Fruit fly (Drosophila melanogaster) whole organism, adult: ENCODE results near the gene BBS5.

ENCODE experiments used
- CG14711 ChIP-seq: fragments of 200-800 bp; sonication (Bioruptor generic); optimal IDR thresholded peaks from 2 replicates; lab custom pipeline; 2018; ENCODE audit warnings: missing biosample characterization, mild to moderate bottlenecking, missing genetic modification characterization, moderate library complexity
- CG7101 ChIP-seq: fragments of 200-800 bp; sonication (Bioruptor generic); optimal IDR thresholded peaks from 2 replicates; lab custom pipeline; 2018; ENCODE audit warnings: missing biosample characterization, mild to moderate bottlenecking, missing genetic modification characterization, moderate library complexity
- Clk ChIP-seq: fragments of 200-800 bp; sonication (Bioruptor generic); optimal IDR thresholded peaks from 2 replicates; lab custom pipeline; 2017; ENCODE audit warnings: missing biosample characterization, missing genetic modification characterization
- Hr96 ChIP-seq: fragments of 200-800 bp; sonication (Bioruptor generic); optimal IDR thresholded peaks from 2 replicates; lab custom pipeline; 2016; ENCODE audit warnings: missing biosample characterization, missing genetic modification characterization
- bab1 ChIP-seq: fragments of 200-800 bp; sonication (Bioruptor generic); optimal IDR thresholded peaks from 3 replicates; lab custom pipeline; 2019; ENCODE audit warnings: missing biosample characterization, mild to moderate bottlenecking, missing genetic modification characterization, moderate library complexity
- pad ChIP-seq: fragments of 200-800 bp; sonication (Bioruptor generic); optimal IDR thresholded peaks from 3 replicates; lab custom pipeline; 2017; ENCODE audit warnings: missing biosample characterization, missing genetic modification characterization, mild to moderate bottlenecking, moderate library complexity, missing genetic modification reagents
- tj ChIP-seq: fragments of 200-800 bp; sonication (Bioruptor generic); optimal IDR thresholded peaks from 3 replicates; lab custom pipeline; 2017; ENCODE audit warnings: missing biosample characterization, mild to moderate bottlenecking, missing genetic modification characterization, moderate library complexity

Gene BBS5

DNA sequence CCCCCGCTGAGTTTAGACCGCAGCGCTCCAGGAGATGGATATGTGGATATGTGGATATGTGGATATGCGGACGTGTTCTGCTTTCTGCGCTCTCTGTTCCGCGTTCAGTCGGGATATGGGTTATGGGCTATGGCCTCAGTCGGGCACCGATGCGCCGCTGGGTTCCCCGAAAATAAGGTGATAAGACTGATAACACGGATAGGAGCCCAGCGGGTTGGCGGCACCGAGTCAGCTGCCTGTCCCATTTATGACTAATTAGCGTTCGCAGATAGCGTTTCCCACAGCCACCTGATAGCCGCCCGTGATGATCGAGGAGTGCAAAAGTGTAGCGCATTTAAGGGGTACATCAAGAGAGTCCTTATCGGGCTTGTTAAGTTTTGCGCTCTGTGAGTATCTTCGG, 50.0 kb downstream of the BBS5 start:
- no peak for TF ChIP-seq bab1 (GFP tag; lab: Kevin White, UChicago)
- no peak for TF ChIP-seq CG7101 (tag; lab: Kevin White, UChicago)
- no peak for TF ChIP-seq Clk (GFP tag; lab: Kevin White, UChicago)

DNA sequence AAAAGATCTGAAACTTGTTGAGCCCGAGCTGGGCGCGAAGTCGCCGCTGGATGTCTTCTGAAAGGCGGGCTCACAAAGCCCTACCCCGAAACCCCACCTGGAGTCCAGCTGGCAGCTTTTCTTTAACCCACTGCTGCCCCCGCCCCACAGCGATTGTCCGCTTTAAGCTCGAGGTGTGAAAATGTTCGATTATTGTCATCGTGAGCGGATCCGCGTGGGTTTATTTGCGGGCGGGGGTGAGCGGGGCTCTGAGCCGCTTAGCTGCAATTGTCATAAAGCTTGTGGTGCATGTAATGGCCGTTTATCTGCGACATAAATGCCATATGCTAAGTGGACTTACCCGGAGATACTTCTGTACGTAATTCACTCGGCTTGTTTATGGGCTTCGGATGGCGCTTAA, 50.8 kb downstream of the BBS5 start:
- TF ChIP-seq tj (GFP tag; lab: Kevin White, UChicago) (no peak), CG14711 (no peak), Hr96 (GFP tag; lab: Kevin White, UChicago) (no peak), pad (GFP tag; lab: Kevin White, UChicago) (no peak)
